Fruit fly (Drosophila melanogaster): ENCODE data around the gene CG4259.
A peak's percentile ranks its signal among the peaks of the same experiment; 100 is the strongest.

CG4259 gene

DNA sequence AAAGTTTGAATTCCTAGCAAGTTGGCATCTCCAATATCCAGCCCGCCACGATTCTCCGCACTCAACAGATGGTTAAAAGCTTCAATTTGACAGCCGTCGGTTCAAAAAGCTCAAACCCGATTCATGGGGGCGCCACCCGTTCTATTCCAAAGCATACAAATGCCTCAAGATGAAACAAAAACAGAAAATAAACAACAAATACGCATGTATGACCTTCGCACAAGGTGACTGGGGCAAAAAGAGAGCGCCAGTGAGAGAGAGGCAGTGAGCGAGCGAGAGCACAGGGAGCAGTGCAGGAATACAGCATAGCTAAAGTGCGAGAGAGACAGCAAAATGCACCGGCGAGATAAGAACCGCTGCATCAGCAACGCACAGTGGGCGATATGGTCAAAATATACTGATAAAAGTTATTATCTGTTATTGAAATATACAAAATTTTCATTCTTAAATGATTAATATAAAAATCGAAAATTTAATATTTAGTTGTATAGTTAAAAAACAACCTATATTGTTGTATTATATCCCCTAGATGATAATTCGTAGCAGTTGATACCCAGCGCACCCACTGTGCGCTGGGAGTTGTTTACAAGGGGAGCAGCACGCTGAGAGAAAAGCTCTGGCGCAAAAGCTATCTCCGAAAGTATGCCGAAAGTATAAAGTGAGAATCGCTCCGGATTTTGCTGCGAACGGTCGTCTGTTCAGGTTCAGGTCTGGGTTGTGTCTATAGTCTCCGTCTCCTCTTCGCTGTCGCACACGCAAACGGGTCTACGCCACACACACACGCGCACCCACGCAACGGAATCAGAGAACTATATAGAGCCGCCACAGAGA, 1.3 kb upstream of the CG4259 start, which contains the start of gene Glyp (continued):
- TF ChIP-seq NK7.1 (GFP tag; optimal IDR thresholded peaks at IDR 0.05) (no peak), pita (GFP tag; optimal IDR thresholded peaks at IDR 0.05) (no peak), vvl (GFP tag; IDR thresholded peaks at IDR 0.05) (peak; percentile 96), CG43689 (GFP tag; IDR thresholded peaks at IDR 0.05) (peak; percentile 73), Max (GFP tag; optimal IDR thresholded peaks at IDR 0.05) (peak; percentile 96), Ada2b (GFP tag; IDR thresholded peaks at IDR 0.05) (peak; percentile 94), caup (GFP tag; optimal IDR thresholded peaks at IDR 0.05; ENCODE audit: severe bottlenecking) (peak; percentile 98), CG4404 (GFP tag; IDR thresholded peaks at IDR 0.05) (peak; percentile 89), Doc2 (GFP tag; IDR thresholded peaks at IDR 0.05) (peak; percentile 80), Mad (GFP tag; optimal IDR thresholded peaks at IDR 0.05) (peak; percentile 87), Bdp1 (GFP tag; optimal IDR thresholded peaks at IDR 0.05) (peak; percentile 55), CG8290 (GFP tag; optimal IDR thresholded peaks at IDR 0.05) (peak; percentile 84), CG8290 (tag; optimal IDR thresholded peaks at IDR 0.05) (peak; percentile 68 to 80), Neu2 (GFP tag; optimal IDR thresholded peaks at IDR 0.05; ENCODE audit: borderline replicate concordance) (no peak), Trl (optimal IDR thresholded peaks at IDR 0.05) (peak; percentile 98), Trl (GFP tag; optimal IDR thresholded peaks at IDR 0.05) (peak; percentile 78), GATAe (GFP tag; conservative IDR thresholded peaks at IDR 0.05) (peak; percentile 93), gce (GFP tag; IDR thresholded peaks at IDR 0.05) (peak; percentile 89), zfh2 (GFP tag; optimal IDR thresholded peaks at IDR 0.05) (peak; percentile 91), Ets65A (GFP tag) (peak; percentile 95), CG18764 (GFP tag; optimal IDR thresholded peaks at IDR 0.05) (peak; percentile 92), pho (GFP tag; optimal IDR thresholded peaks at IDR 0.05) (peak; percentile 90), CG18262 (tag; optimal IDR thresholded peaks at IDR 0.05) (peak; percentile 97), CG18476 (GFP tag; optimal IDR thresholded peaks at IDR 0.05) (peak; percentile 89), CG30431 (GFP tag; optimal IDR thresholded peaks at IDR 0.05) (peak; percentile 91), pb (GFP tag; optimal IDR thresholded peaks at IDR 0.05) (peak; percentile 56), nom (GFP tag; optimal IDR thresholded peaks at IDR 0.05) (peak; percentile 95), lov (optimal IDR thresholded peaks at IDR 0.05) (no peak), lov (GFP tag; IDR thresholded peaks at IDR 0.05) (peak; percentile 74; the same call in 1 of the 3 replicates), CG12391 (tag; optimal IDR thresholded peaks at IDR 0.05) (peak; percentile 98), CG9727 (GFP tag; optimal IDR thresholded peaks at IDR 0.05) (peak; percentile 98), HHEX (GFP tag; optimal IDR thresholded peaks at IDR 0.05) (peak; percentile 98), tgo (GFP tag; IDR thresholded peaks at IDR 0.05) (peak; percentile 96), CG32772 (GFP tag; IDR thresholded peaks at IDR 0.05) (peak; percentile 93), az2 (GFP tag; optimal IDR thresholded peaks at IDR 0.05) (peak; percentile 96), Rx (GFP tag; IDR thresholded peaks at IDR 0.05) (peak; percentile 91), slp2 (GFP tag; optimal IDR thresholded peaks at IDR 0.05) (peak; percentile 68), maf-S (GFP tag; optimal IDR thresholded peaks at IDR 0.05) (peak; percentile 39), sug (tag; optimal IDR thresholded peaks at IDR 0.05) (peak; percentile 97), knrl (GFP tag; IDR thresholded peaks at IDR 0.05; ENCODE audit: partially characterized antibody) (0 out of 3 replicates have a peak, but pooled peaks have one; percentile 24), Hr78 (GFP tag; optimal IDR thresholded peaks at IDR 0.05) (peak in 1 of 2 experiments; percentile 97), CG14441 (GFP tag; IDR thresholded peaks at IDR 0.05) (peak; percentile 92), exex (tag; optimal IDR thresholded peaks at IDR 0.05) (peak; percentile 92), CG9215 (GFP tag; IDR thresholded peaks at IDR 0.05) (peak; percentile 95), CG10654 (GFP tag; optimal IDR thresholded peaks at IDR 0.05) (peak; percentile 90), CG8359 (GFP tag; optimal IDR thresholded peaks at IDR 0.05; ENCODE audit: borderline replicate concordance) (peak; percentile 93), CG4282 (GFP tag; optimal IDR thresholded peaks at IDR 0.05) (peak; percentile 32), tup (GFP tag; optimal IDR thresholded peaks at IDR 0.05) (peak; percentile 90), odd (GFP tag; optimal IDR thresholded peaks at IDR 0.05) (peak; percentile 98), CG2129 (GFP tag; IDR thresholded peaks at IDR 0.05; ENCODE audit: partially characterized antibody) (no peak)
